Worm (Caenorhabditis elegans) whole organism, L3 larva: ENCODE results near the gene grl-12.

Experiments
- aly-2 ChIP-seq: fragments of 150-350 bp; optimal IDR thresholded peaks from 2 replicates; lab custom pipeline; 2014; ENCODE audit warnings: missing biosample characterization, missing genetic modification characterization
- ama-1 ChIP-seq: fragments of 150-350 bp; optimal IDR thresholded peaks from 2 replicates; lab custom pipeline; 2018
- ceh-82 ChIP-seq: fragments of 150-350 bp; optimal IDR thresholded peaks from 2 replicates; lab custom pipeline; 2014; ENCODE audit warnings: missing biosample characterization, missing genetic modification characterization
- egl-27 ChIP-seq: sonication (generic microtip); optimal IDR thresholded peaks from 4 replicates; lab custom pipeline; 2017; ENCODE audit warnings: missing biosample characterization, missing genetic modification reagents, missing genetic modification characterization
- elt-3 ChIP-seq, 3 experiments: fragments of 150-350 bp in 1 of 3; sonication (generic microtip) in 2 of 3; optimal IDR thresholded peaks; 2 replicates in 2 of 3; 4 replicates in 1 of 3; lab custom pipeline; 2014 to 2017; ENCODE audit warnings: missing biosample characterization in 3 of 3, missing genetic modification characterization in 3 of 3
- fkh-10 ChIP-seq: sonication (generic microtip); optimal IDR thresholded peaks from 2 replicates; lab custom pipeline; 2017; ENCODE audit warnings: missing biosample characterization, missing genetic modification reagents, missing genetic modification characterization
- nhr-23 ChIP-seq: fragments of 150-350 bp; optimal IDR thresholded peaks from 2 replicates; lab custom pipeline; 2014; ENCODE audit warnings: missing biosample characterization, missing genetic modification reagents, missing genetic modification characterization
- pha-4 ChIP-seq: fragments of 150-350 bp; optimal IDR thresholded peaks from 2 replicates; lab custom pipeline; 2014; ENCODE audit warnings: missing biosample characterization, missing genetic modification reagents, missing genetic modification characterization
- snpc-4 ChIP-seq: fragments of 150-350 bp; optimal IDR thresholded peaks from 2 replicates; lab custom pipeline; 2014; ENCODE audit warnings: missing biosample characterization, missing genetic modification characterization
- unc-62 ChIP-seq: fragments of 150-350 bp; sonication (generic microtip); optimal IDR thresholded peaks from 4 replicates; lab custom pipeline; 2014; ENCODE audit warnings: missing biosample characterization, missing genetic modification reagents, missing genetic modification characterization
- ztf-11 ChIP-seq: fragments of 150-350 bp; optimal IDR thresholded peaks from 2 replicates; lab custom pipeline; 2014; ENCODE audit warnings: missing biosample characterization, missing genetic modification characterization

- TF ChIP-seq elt-3 (tag; optimal IDR thresholded peaks at IDR 0.05; lab: Kevin White, UChicago) (no peak), pha-4 (tag; lab: Kevin White, UChicago) (no peak), unc-62 (GFP tag; lab: Kevin White, UChicago) (no peak), ztf-11 (tag; lab: Kevin White, UChicago) (no peak), nhr-23 (tag; lab: Kevin White, UChicago) (no peak), aly-2 (tag; lab: Kevin White, UChicago) (no peak), fkh-10 (GFP tag; lab: Kevin White, UChicago) (no peak), ceh-82 (tag; lab: Kevin White, UChicago) (no peak), snpc-4 (tag; lab: Kevin White, UChicago) (no peak), ama-1 (lab: Kevin White, UChicago) (no peak), egl-27 (no peak)
These were observed 47.0 kb upstream of the grl-12 start for ce11 chrV:8683787-8684186.
